Fruit fly (Drosophila melanogaster): ENCODE measurements around the gene CG31823.

- TF ChIP-seq N (GFP tag; optimal IDR thresholded peaks at IDR 0.05) (no peak), tai (GFP tag; optimal IDR thresholded peaks at IDR 0.05) (no peak), OdsH (GFP tag; optimal IDR thresholded peaks at IDR 0.05) (no peak), usp (GFP tag; optimal IDR thresholded peaks at IDR 0.05) (no peak), HLH106 (tag; optimal IDR thresholded peaks at IDR 0.05) (no peak), Vsx2 (GFP tag; optimal IDR thresholded peaks at IDR 0.05; ENCODE audit: partially characterized antibody) (no peak), sage (GFP tag; optimal IDR thresholded peaks at IDR 0.05) (no peak), h (GFP tag; optimal IDR thresholded peaks at IDR 0.05) (no peak), pan (optimal IDR thresholded peaks at IDR 0.05) (no peak), psq (GFP tag; optimal IDR thresholded peaks at IDR 0.05) (no peak), lola (GFP tag; optimal IDR thresholded peaks at IDR 0.05) (no peak)
Observed at dm6 chr2L:15909277-15909674, 9.0 kb upstream of the CG31823 start.
